Worm (Caenorhabditis elegans): Measurements from ENCODE around the gene ZC449.8.

DNA sequence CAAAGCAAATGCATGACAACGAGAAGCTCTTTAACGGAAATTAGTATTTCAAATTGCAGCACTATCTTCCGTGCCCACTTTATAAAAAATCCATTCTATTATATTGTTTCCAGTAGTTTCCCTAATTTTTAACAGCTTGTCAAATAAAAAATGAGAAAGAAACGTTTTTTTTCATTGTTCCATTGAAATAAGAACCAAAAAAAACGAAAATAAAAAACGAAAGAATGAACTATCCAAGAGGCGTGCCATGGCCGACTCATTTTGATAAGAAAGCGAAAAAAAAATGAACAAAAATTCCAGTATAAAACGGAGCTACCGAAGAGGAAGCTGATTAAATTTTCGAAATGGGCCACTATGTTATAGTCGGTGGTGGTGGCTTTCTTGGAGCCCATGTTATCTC, 10.9 kb upstream of the ZC449.8 start, which contains the start of gene hsd-2:
- TF ChIP-seq W03F9.2 (tag; optimal IDR thresholded peaks at IDR 0.05) (no peak), dao-5 (tag; optimal IDR thresholded peaks at IDR 0.05) (no peak), him-1 (tag; optimal IDR thresholded peaks at IDR 0.05) (no peak)

Measured in whole organism, L4/young adult.